Worm (Caenorhabditis elegans) whole organism, late embryonic: ENCODE data around the gene apm-3.

Experiments
- C08G9.2 ChIP-seq: sonication (generic microtip); optimal IDR thresholded peaks from 2 replicates; lab custom pipeline; 2016; ENCODE audit warnings: mild to moderate bottlenecking, missing genetic modification characterization, moderate library complexity, missing compliant biosample characterization
- F13H6.1 ChIP-seq: sonication (generic microtip); optimal IDR thresholded peaks from 2 replicates; lab custom pipeline; 2016; ENCODE audit warnings: missing genetic modification characterization, missing compliant biosample characterization
- K09A11.1 ChIP-seq: sonication (generic microtip); optimal IDR thresholded peaks from 2 replicates; lab custom pipeline; 2017; ENCODE audit warnings: antibody characterized with exemption, mild to moderate bottlenecking, missing genetic modification characterization, missing compliant biosample characterization; ENCODE audit not compliant: insufficient read depth
- Y22D7AL.16 ChIP-seq: sonication (generic microtip); optimal IDR thresholded peaks from 2 replicates; lab custom pipeline; 2016; ENCODE audit warnings: missing genetic modification characterization, missing compliant biosample characterization
- ahr-1 ChIP-seq: sonication (generic microtip); optimal IDR thresholded peaks from 2 replicates; lab custom pipeline; 2016; ENCODE audit warnings: missing genetic modification characterization, missing compliant biosample characterization
- ama-1 ChIP-seq: fragments of 150-350 bp; optimal IDR thresholded peaks from 2 replicates; lab custom pipeline; 2014
- ceh-14 ChIP-seq: sonication (generic microtip); optimal IDR thresholded peaks from 2 replicates; lab custom pipeline; 2016; ENCODE audit warnings: missing genotype, missing genetic modification characterization, missing compliant biosample characterization
- ceh-19 ChIP-seq: fragments of 200-800 bp; sonication (Bioruptor generic); optimal IDR thresholded peaks from 2 replicates; lab custom pipeline; 2018; ENCODE audit warnings: mild to moderate bottlenecking, missing genetic modification characterization, missing compliant biosample characterization
- ceh-22 ChIP-seq: sonication (generic microtip); optimal IDR thresholded peaks from 2 replicates; lab custom pipeline; 2017; ENCODE audit warnings: missing biosample characterization, missing genetic modification characterization
- ceh-24 ChIP-seq: sonication (generic microtip); optimal IDR thresholded peaks from 2 replicates; lab custom pipeline; 2016; ENCODE audit warnings: mild to moderate bottlenecking, missing genetic modification characterization, missing compliant biosample characterization
- ceh-30 ChIP-seq: fragments of 150-350 bp; optimal IDR thresholded peaks from 2 replicates; lab custom pipeline; 2014; ENCODE audit warnings: missing biosample characterization, missing genetic modification characterization
- ceh-31 ChIP-seq: sonication (generic microtip); optimal IDR thresholded peaks from 2 replicates; lab custom pipeline; 2016; ENCODE audit warnings: missing genetic modification characterization, missing compliant biosample characterization
- ceh-34 ChIP-seq: sonication (generic microtip); optimal IDR thresholded peaks from 2 replicates; lab custom pipeline; 2016; ENCODE audit warnings: mild to moderate bottlenecking, missing genetic modification characterization, missing compliant biosample characterization
- ceh-48 ChIP-seq: sonication (generic microtip); optimal IDR thresholded peaks from 2 replicates; lab custom pipeline; 2016; ENCODE audit warnings: missing genetic modification characterization, inconsistent platforms, missing compliant biosample characterization
- ceh-6 ChIP-seq: fragments of 200-800 bp; sonication (Bioruptor generic); optimal IDR thresholded peaks from 2 replicates; lab custom pipeline; 2018; ENCODE audit warnings: mild to moderate bottlenecking, missing genetic modification characterization, missing compliant biosample characterization
- dmd-4 ChIP-seq: sonication (generic microtip); optimal IDR thresholded peaks from 2 replicates; lab custom pipeline; 2016; ENCODE audit warnings: borderline replicate concordance, missing genetic modification characterization, missing compliant biosample characterization
- elt-4 ChIP-seq: sonication (generic microtip); optimal IDR thresholded peaks from 2 replicates; lab custom pipeline; 2016; ENCODE audit warnings: missing genetic modification characterization, missing compliant biosample characterization
- ets-4 ChIP-seq: sonication (generic microtip); optimal IDR thresholded peaks from 2 replicates; lab custom pipeline; 2016; ENCODE audit warnings: missing genetic modification characterization, missing compliant biosample characterization
- fkh-6 ChIP-seq: sonication (generic microtip); optimal IDR thresholded peaks from 2 replicates; lab custom pipeline; 2016; ENCODE audit warnings: missing genetic modification characterization, missing compliant biosample characterization
- gmeb-2 ChIP-seq: sonication (generic microtip); optimal IDR thresholded peaks from 2 replicates; lab custom pipeline; 2016; ENCODE audit warnings: missing genetic modification characterization, inconsistent platforms, missing compliant biosample characterization
- hlh-13 ChIP-seq: fragments of 200-800 bp; sonication (Bioruptor generic); optimal IDR thresholded peaks from 2 replicates; lab custom pipeline; 2018; ENCODE audit warnings: mild to moderate bottlenecking, missing genetic modification characterization, missing compliant biosample characterization
- hlh-15 ChIP-seq: sonication (generic microtip); optimal IDR thresholded peaks from 2 replicates; lab custom pipeline; 2016; ENCODE audit warnings: missing genetic modification characterization, missing compliant biosample characterization
- hlh-30 ChIP-seq: sonication (generic microtip); optimal IDR thresholded peaks from 2 replicates; lab custom pipeline; 2017; ENCODE audit warnings: antibody characterized with exemption, missing genetic modification characterization, missing compliant biosample characterization; ENCODE audit not compliant: insufficient read depth
- hlh-6 ChIP-seq: sonication (generic microtip); optimal IDR thresholded peaks from 2 replicates; lab custom pipeline; 2016; ENCODE audit warnings: missing genotype, missing genetic modification characterization, missing compliant biosample characterization
- hlh-8 ChIP-seq: sonication (generic microtip); optimal IDR thresholded peaks from 2 replicates; lab custom pipeline; 2016; ENCODE audit warnings: missing genotype, missing genetic modification characterization, missing compliant biosample characterization
- madf-2 ChIP-seq: sonication (generic microtip); optimal IDR thresholded peaks from 2 replicates; lab custom pipeline; 2017; ENCODE audit warnings: missing genetic modification characterization, missing compliant biosample characterization
- mec-3 ChIP-seq: sonication (generic microtip); optimal IDR thresholded peaks from 2 replicates; lab custom pipeline; 2016; ENCODE audit warnings: borderline replicate concordance, missing genetic modification characterization, missing compliant biosample characterization
- nfya-1 ChIP-seq: sonication (generic microtip); optimal IDR thresholded peaks from 2 replicates; lab custom pipeline; 2017; ENCODE audit warnings: missing genetic modification characterization, mild to moderate bottlenecking, missing compliant biosample characterization, antibody characterized with exemption, moderate library complexity
- nhr-11 ChIP-seq: fragments of 150-350 bp; optimal IDR thresholded peaks from 2 replicates; lab custom pipeline; 2014; ENCODE audit warnings: missing biosample characterization, missing genetic modification characterization
- nhr-232 ChIP-seq: sonication (generic microtip); optimal IDR thresholded peaks from 2 replicates; lab custom pipeline; 2016; ENCODE audit warnings: missing genetic modification characterization, missing compliant biosample characterization
- pag-3 ChIP-seq: sonication (generic microtip); optimal IDR thresholded peaks from 2 replicates; lab custom pipeline; 2016; ENCODE audit warnings: missing compliant biosample characterization, missing genetic modification characterization, borderline replicate concordance
- pat-9 ChIP-seq: fragments of 200-800 bp; sonication (Bioruptor generic); optimal IDR thresholded peaks from 2 replicates; lab custom pipeline; 2018; ENCODE audit warnings: mild to moderate bottlenecking, missing genetic modification characterization, moderate library complexity, missing compliant biosample characterization
- pax-1 ChIP-seq: fragments of 150-350 bp; optimal IDR thresholded peaks from 2 replicates; lab custom pipeline; 2014; ENCODE audit warnings: missing biosample characterization, missing genetic modification characterization
- pha-2 ChIP-seq: sonication (generic microtip); optimal IDR thresholded peaks from 2 replicates; lab custom pipeline; 2017; ENCODE audit warnings: mild to moderate bottlenecking, missing genetic modification characterization, missing compliant biosample characterization
- pha-4 ChIP-seq: fragments of 150-350 bp; optimal IDR thresholded peaks from 2 replicates; lab custom pipeline; 2018; ENCODE audit warnings: missing biosample characterization, missing genetic modification reagents, missing genetic modification characterization
- pros-1 ChIP-seq: fragments of 150-350 bp; optimal IDR thresholded peaks from 2 replicates; lab custom pipeline; 2014; ENCODE audit warnings: missing biosample characterization, missing genetic modification reagents, missing genetic modification characterization
- ref-2 ChIP-seq: sonication (generic microtip); optimal IDR thresholded peaks from 2 replicates; lab custom pipeline; 2016; ENCODE audit warnings: missing genetic modification characterization, missing compliant biosample characterization
- rnt-1 ChIP-seq: sonication (generic microtip); optimal IDR thresholded peaks from 2 replicates; lab custom pipeline; 2016; ENCODE audit warnings: missing genetic modification characterization, missing compliant biosample characterization
- sdc-2 ChIP-seq: sonication (generic microtip); optimal IDR thresholded peaks from 2 replicates; lab custom pipeline; 2016; ENCODE audit warnings: missing genotype, missing genetic modification characterization, missing compliant biosample characterization
- sox-4 ChIP-seq: sonication (generic microtip); optimal IDR thresholded peaks from 2 replicates; lab custom pipeline; 2017; ENCODE audit warnings: mild to moderate bottlenecking, missing genetic modification characterization, inconsistent platforms, missing compliant biosample characterization
- syd-9 ChIP-seq: sonication (generic microtip); optimal IDR thresholded peaks from 2 replicates; lab custom pipeline; 2016; ENCODE audit warnings: mild to moderate bottlenecking, missing genetic modification characterization, moderate library complexity, missing compliant biosample characterization
- tbx-2 ChIP-seq: sonication (generic microtip); optimal IDR thresholded peaks from 2 replicates; lab custom pipeline; 2016; ENCODE audit warnings: missing genetic modification characterization, missing compliant biosample characterization
- ttx-3 ChIP-seq: sonication (generic microtip); optimal IDR thresholded peaks from 2 replicates; lab custom pipeline; 2016; ENCODE audit warnings: missing genetic modification reagents, missing genetic modification characterization, missing compliant biosample characterization
- unc-3 ChIP-seq, 2 experiments: fragments of 200-800 bp in 1 of 2; sonication (Bioruptor generic) in 1 of 2; sonication (generic microtip) in 1 of 2; conservative IDR thresholded peaks in 1 of 2; optimal IDR thresholded peaks in 1 of 2; 2 replicates each; pipeline versions ENCODE4 v1.3.6 to Lab custom; 2016 to 2022; ENCODE audit warnings: missing compliant biosample characterization in 2 of 2, missing genetic modification characterization in 2 of 2, missing genetic modification reagents in 1 of 2
- unc-42 ChIP-seq: sonication (generic microtip); optimal IDR thresholded peaks from 2 replicates; lab custom pipeline; 2016; ENCODE audit warnings: missing genotype, missing genetic modification characterization, missing compliant biosample characterization

The apm-3 gene

DNA sequence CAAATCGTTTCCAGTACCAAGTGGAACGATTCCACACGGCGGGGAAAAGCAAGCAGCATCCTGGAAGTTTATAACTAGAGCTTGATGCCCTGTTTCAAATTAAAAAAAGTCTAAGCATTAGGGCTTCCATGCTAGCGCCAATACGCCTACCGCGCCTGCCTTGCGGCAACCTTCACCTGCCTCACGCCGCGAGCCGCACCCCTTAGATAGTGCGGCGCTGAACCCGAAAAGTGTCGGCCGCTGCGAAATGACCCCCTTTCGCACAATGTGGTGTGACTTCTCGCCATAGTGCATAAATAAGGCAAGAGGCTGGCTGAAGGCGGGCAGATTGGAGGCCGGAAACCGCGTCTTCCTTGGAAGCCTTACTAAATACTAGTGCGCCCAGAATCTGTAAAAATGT is 31.7 kb downstream of the apm-3 start:
- no peak for TF ChIP-seq tbx-2
- TF ChIP-seq ceh-31 (tag; lab: Kevin White, UChicago), result no peak
- TF ChIP-seq mec-3 (tag; lab: Kevin White, UChicago), result no peak
- TF ChIP-seq pag-3, result no peak
- TF ChIP-seq elt-4, result peak; percentile 61
- no peak for TF ChIP-seq unc-42
- TF ChIP-seq sdc-2 (tag; lab: Kevin White, UChicago), result peak; percentile 22
- TF ChIP-seq ceh-34 (tag; lab: Kevin White, UChicago), result peak; percentile 20
- TF ChIP-seq ref-2 (tag; lab: Kevin White, UChicago), result peak; percentile 19
- no peak for TF ChIP-seq ceh-14
- peak; percentile 18 for TF ChIP-seq sox-4
- no peak for TF ChIP-seq rnt-1 (tag; lab: Kevin White, UChicago)
- no peak for TF ChIP-seq ceh-30 (tag; lab: Kevin White, UChicago)

DNA sequence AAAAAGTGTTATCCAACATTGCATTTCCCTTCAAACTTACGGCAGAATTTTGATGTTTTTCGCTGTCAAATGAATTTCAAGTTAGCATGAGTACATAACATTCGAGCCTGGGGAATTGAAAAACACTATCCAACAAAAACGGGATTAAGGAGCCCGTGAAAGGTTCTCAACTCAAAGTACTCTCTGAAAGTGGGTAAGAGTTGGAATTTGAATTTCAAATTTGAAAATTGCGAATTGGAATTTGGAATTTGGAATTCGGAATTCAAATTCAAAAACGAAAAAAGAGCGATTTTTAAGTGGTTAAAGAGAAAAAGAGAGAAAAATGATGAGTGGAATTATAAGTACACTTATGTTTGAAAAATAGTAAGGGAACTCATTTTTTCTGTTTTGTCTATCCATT is 36.5 kb downstream of the apm-3 start, which contains the start of the genes C09E10.3 and dgk-1:
Gene C09E10.3 (minus strand): TSS at position 101 of the 400 bp plus-strand sequence.
Gene dgk-1 (minus strand): TSS at position 183 of the 400 bp plus-strand sequence.
- no peak for TF ChIP-seq gmeb-2 (tag; lab: Kevin White, UChicago)

DNA sequence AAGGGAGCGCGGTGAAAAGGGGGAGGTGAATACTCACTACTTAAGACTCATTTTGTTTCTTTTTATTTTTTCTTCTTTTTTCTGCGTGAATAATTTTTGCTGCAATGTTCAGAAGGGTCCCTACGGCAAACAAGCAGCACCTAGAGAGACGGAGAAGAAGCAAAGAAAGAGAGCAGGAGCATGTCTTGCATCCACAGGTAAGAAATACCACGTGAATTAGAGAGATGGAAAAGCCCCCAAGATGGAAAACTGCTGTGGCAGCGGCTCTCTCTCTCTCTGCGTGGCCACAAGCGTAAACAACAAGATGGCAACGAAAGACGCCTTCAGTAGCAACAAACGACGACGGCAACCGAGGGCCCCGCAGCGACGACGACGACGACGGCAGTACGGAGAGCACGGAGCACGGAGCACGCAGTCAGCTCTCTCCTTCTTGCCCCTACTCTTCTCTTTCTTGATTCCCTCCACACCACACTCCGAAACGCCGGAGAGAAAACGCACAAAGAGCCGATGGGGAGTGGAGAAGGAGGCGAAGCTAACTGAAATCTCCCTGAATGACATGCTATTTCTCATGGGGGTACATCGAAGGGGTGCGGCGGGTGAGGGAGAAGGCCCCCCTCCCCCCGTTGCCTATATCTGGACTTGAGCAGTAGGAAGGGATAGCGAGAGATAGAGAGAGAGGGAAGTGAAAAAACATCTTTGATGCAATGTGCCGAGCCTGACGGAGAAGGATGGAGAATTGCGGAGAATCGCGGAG is 38.1 kb downstream of the apm-3 start:
- TF ChIP-seq ceh-22 (tag; lab: Kevin White, UChicago) (no peak), ceh-19 (GFP tag; lab: Kevin White, UChicago) (peak; percentile 50), ceh-48 (tag; lab: Kevin White, UChicago) (peak; percentile 26), syd-9 (peak; percentile 38), ttx-3 (tag; lab: Kevin White, UChicago) (no peak), ceh-24 (tag; lab: Kevin White, UChicago) (no peak), sox-4 (no peak), ama-1 (no peak), nfya-1 (peak; percentile 60), hlh-30 (tag; lab: Kevin White, UChicago) (no peak), hlh-8 (tag; lab: Kevin White, UChicago) (peak; percentile 31), ref-2 (tag; lab: Kevin White, UChicago) (peak; percentile 77), K09A11.1 (tag; lab: Kevin White, UChicago) (peak; percentile 48), ceh-6 (GFP tag; lab: Kevin White, UChicago) (no peak), pat-9 (tag; lab: Kevin White, UChicago) (no peak), pag-3 (no peak), unc-42 (peak; percentile 73), hlh-13 (GFP tag; lab: Kevin White, UChicago) (no peak), Y22D7AL.16 (tag; lab: Kevin White, UChicago) (no peak), nhr-232 (no peak), pha-4 (tag; lab: Kevin White, UChicago) (no peak), sdc-2 (tag; lab: Kevin White, UChicago) (peak; percentile 71), fkh-6 (peak; percentile 37), nhr-11 (tag; lab: Kevin White, UChicago) (no peak), C08G9.2 (tag; lab: Kevin White, UChicago) (peak; percentile 55), madf-2 (tag; lab: Kevin White, UChicago) (peak; percentile 33), rnt-1 (tag; lab: Kevin White, UChicago) (peak; percentile 30), dmd-4 (tag; lab: Kevin White, UChicago) (peak; percentile 44), F13H6.1 (tag; lab: Kevin White, UChicago) (peak; percentile 60), pha-2 (tag; lab: Kevin White, UChicago) (no peak), pros-1 (tag; lab: Kevin White, UChicago) (peak; percentile 81), hlh-6 (tag; lab: Kevin White, UChicago) (no peak), elt-4 (no peak), hlh-15 (tag; lab: Kevin White, UChicago) (no peak), ets-4 (no peak), ahr-1 (tag; lab: Kevin White, UChicago) (no peak), unc-3 (GFP tag; conservative IDR thresholded peaks at IDR 0.05; lab: Robert Waterston, UW) (no peak), unc-3 (tag; optimal IDR thresholded peaks at IDR 0.05; lab: Kevin White, UChicago) (peak; percentile 44), mec-3 (tag; lab: Kevin White, UChicago) (peak; percentile 57), ceh-30 (tag; lab: Kevin White, UChicago) (no peak), gmeb-2 (tag; lab: Kevin White, UChicago) (no peak), pax-1 (tag; lab: Kevin White, UChicago) (no peak)
